Worm (Caenorhabditis elegans) whole organism, L3 larva: ENCODE measurements around the gene Y32B12A.5.

Experiments
- ceh-16 ChIP-seq: sonication (generic microtip); optimal IDR thresholded peaks from 2 replicates; lab custom pipeline; 2017; ENCODE audit warnings: missing biosample characterization, missing genetic modification characterization
- mml-1 ChIP-seq: fragments of 150-350 bp; sonication (generic microtip); optimal IDR thresholded peaks from 3 replicates; lab custom pipeline; 2014; ENCODE audit warnings: missing biosample characterization, missing genetic modification characterization
- pqm-1 ChIP-seq: fragments of 150-350 bp; optimal IDR thresholded peaks from 2 replicates; lab custom pipeline; 2017; ENCODE audit warnings: missing biosample characterization, missing genetic modification characterization, inconsistent platforms
- zag-1 ChIP-seq: fragments of 150-350 bp; optimal IDR thresholded peaks from 2 replicates; lab custom pipeline; 2014; ENCODE audit warnings: missing biosample characterization, missing genetic modification characterization

DNA sequence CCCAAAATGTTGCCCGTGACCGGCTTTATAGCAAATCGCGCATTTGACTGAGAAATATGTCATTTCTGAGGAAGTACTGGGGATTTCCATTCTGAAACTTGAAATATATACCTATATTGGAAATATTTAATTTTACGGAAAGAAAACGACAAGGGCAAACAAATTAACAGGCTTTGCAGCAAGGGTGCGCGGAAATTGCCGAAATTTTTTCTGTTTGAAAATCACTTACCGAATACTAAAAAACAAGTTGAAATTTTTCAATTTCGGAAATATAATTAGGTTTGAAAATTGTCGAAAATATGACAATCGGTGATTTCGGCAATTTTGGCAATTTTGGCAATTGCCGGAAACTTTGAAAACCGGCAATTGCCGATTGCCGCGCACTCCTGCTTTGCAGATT lies 18.5 kb upstream of the Y32B12A.5 start, which contains the start of gene nhr-54:
- no peak for TF ChIP-seq zag-1 (tag; lab: Kevin White, UChicago)
- TF ChIP-seq mml-1 (tag; lab: Kevin White, UChicago), result no peak
- no peak for TF ChIP-seq pqm-1 (tag; lab: Kevin White, UChicago)
- no peak for TF ChIP-seq ceh-16 (tag; lab: Kevin White, UChicago)
